Fruit fly (Drosophila melanogaster) whole organism, embryonic: Measurements from ENCODE around the gene Vps2.

ENCODE experiments used
- Asciz ChIP-seq: fragments of 200-800 bp; sonication (Bioruptor generic); optimal IDR thresholded peaks from 2 replicates; lab custom pipeline; 2017; ENCODE audit warnings: missing biosample characterization, mild to moderate bottlenecking, missing genetic modification characterization, missing genetic modification reagents
- Bdp1 ChIP-seq: fragments of 200-800 bp; sonication (Bioruptor generic); optimal IDR thresholded peaks from 3 replicates; lab custom pipeline; 2016; ENCODE audit warnings: missing biosample characterization, missing genetic modification characterization
- Bteb2 ChIP-seq: fragments of 200-800 bp; sonication (Bioruptor generic); optimal IDR thresholded peaks from 2 replicates; lab custom pipeline; 2016; ENCODE audit warnings: missing biosample characterization, missing genetic modification characterization
- CG10209 ChIP-seq: fragments of 200-800 bp; sonication (Bioruptor generic); optimal IDR thresholded peaks from 3 replicates; lab custom pipeline; 2017; ENCODE audit warnings: missing biosample characterization, mild to moderate bottlenecking, missing genetic modification characterization, missing genetic modification reagents
- CG10274 ChIP-seq: fragments of 200-800 bp; sonication (Bioruptor generic); optimal IDR thresholded peaks from 3 replicates; lab custom pipeline; 2017; ENCODE audit warnings: missing biosample characterization, mild to moderate bottlenecking, missing genetic modification characterization
- CG10565 ChIP-seq: fragments of 200-800 bp; sonication (Bioruptor generic); optimal IDR thresholded peaks from 3 replicates; lab custom pipeline; 2016; ENCODE audit warnings: missing biosample characterization, mild to moderate bottlenecking, missing genetic modification characterization
- CG11085 ChIP-seq: fragments of 200-800 bp; sonication (Bioruptor generic); IDR thresholded peaks from 2 replicates; pipeline ENCODE4 v1.3.6; 2022; ENCODE audit warnings: missing biosample characterization, missing genetic modification characterization
- CG12071 ChIP-seq: fragments of 200-800 bp; sonication (Bioruptor generic); optimal IDR thresholded peaks from 3 replicates; lab custom pipeline; 2018; ENCODE audit warnings: missing biosample characterization, mild to moderate bottlenecking, missing genetic modification characterization
- CG14710 ChIP-seq: fragments of 200-800 bp; sonication (Bioruptor generic); optimal IDR thresholded peaks from 3 replicates; lab custom pipeline; 2019; ENCODE audit warnings: missing biosample characterization, mild to moderate bottlenecking, missing genetic modification characterization, moderate library complexity
- CG1529 ChIP-seq: fragments of 200-800 bp; sonication (Bioruptor generic); optimal IDR thresholded peaks from 3 replicates; lab custom pipeline; 2018; ENCODE audit warnings: missing biosample characterization, missing genetic modification characterization
- CG17359 ChIP-seq: fragments of 200-800 bp; sonication (Bioruptor generic); optimal IDR thresholded peaks from 3 replicates; lab custom pipeline; 2018; ENCODE audit warnings: missing biosample characterization, mild to moderate bottlenecking, missing genetic modification characterization, moderate library complexity
- CG1832 ChIP-seq: fragments of 200-800 bp; sonication (Bioruptor generic); optimal IDR thresholded peaks from 2 replicates; lab custom pipeline; 2017; ENCODE audit warnings: missing biosample characterization, mild to moderate bottlenecking, missing genetic modification characterization, inconsistent platforms
- CG2889 ChIP-seq: fragments of 200-800 bp; sonication (Bioruptor generic); IDR thresholded peaks from 3 replicates; pipeline ENCODE4 v1.3.6; 2022; ENCODE audit warnings: missing biosample characterization, missing genetic modification characterization
- CG30431 ChIP-seq: fragments of 200-800 bp; sonication (Bioruptor generic); optimal IDR thresholded peaks from 2 replicates; lab custom pipeline; 2017; ENCODE audit warnings: missing biosample characterization, missing genetic modification characterization
- CG3065 ChIP-seq: fragments of 200-800 bp; sonication (Bioruptor generic); optimal IDR thresholded peaks from 2 replicates; lab custom pipeline; 2016; ENCODE audit warnings: missing biosample characterization, missing genetic modification characterization
- CG4854 ChIP-seq: fragments of 200-800 bp; sonication (Bioruptor generic); optimal IDR thresholded peaks from 2 replicates; lab custom pipeline; 2016; ENCODE audit warnings: missing biosample characterization, missing genetic modification characterization, inconsistent platforms
- CG6175 ChIP-seq: fragments of 200-800 bp; sonication (Bioruptor generic); IDR thresholded peaks from 3 replicates; pipeline ENCODE4 v1.3.6; 2022; ENCODE audit warnings: missing biosample characterization, missing genetic modification characterization
- CG7357 ChIP-seq: fragments of 200-800 bp; sonication (Bioruptor generic); IDR thresholded peaks from 3 replicates; pipeline ENCODE4 v1.3.6; 2022; ENCODE audit warnings: missing biosample characterization, missing genetic modification characterization
- CG8281 ChIP-seq: fragments of 200-800 bp; sonication (Bioruptor generic); optimal IDR thresholded peaks from 2 replicates; lab custom pipeline; 2018; ENCODE audit warnings: missing biosample characterization, mild to moderate bottlenecking, missing genetic modification characterization, moderate library complexity
- CG9609 ChIP-seq: fragments of 200-800 bp; sonication (Bioruptor generic); optimal IDR thresholded peaks from 3 replicates; lab custom pipeline; 2016; ENCODE audit warnings: missing biosample characterization, missing genetic modification characterization
- CkIIα-i1 ChIP-seq: fragments of 200-800 bp; sonication (Bioruptor generic); IDR thresholded peaks from 2 replicates; pipeline ENCODE4 v1.3.6; 2022; ENCODE audit warnings: missing biosample characterization, missing genetic modification characterization
- ERR ChIP-seq: fragments of 200-800 bp; sonication (Bioruptor generic); optimal IDR thresholded peaks from 2 replicates; lab custom pipeline; 2016; ENCODE audit warnings: missing biosample characterization, missing genetic modification characterization
- Elba2 ChIP-seq: fragments of 200-800 bp; sonication (Bioruptor generic); optimal IDR thresholded peaks from 3 replicates; lab custom pipeline; 2016; ENCODE audit warnings: missing biosample characterization, missing genetic modification characterization
- Fer3 ChIP-seq: fragments of 200-800 bp; sonication (Bioruptor generic); optimal IDR thresholded peaks from 2 replicates; lab custom pipeline; 2018; ENCODE audit warnings: missing biosample characterization, mild to moderate bottlenecking, missing genetic modification characterization, moderate library complexity
- HLH3B ChIP-seq: fragments of 200-800 bp; sonication (Bioruptor generic); IDR thresholded peaks from 2 replicates; pipeline ENCODE4 v1.3.6; 2022; ENCODE audit warnings: missing biosample characterization, missing genetic modification characterization
- Hmr ChIP-seq: fragments of 200-800 bp; sonication (Bioruptor generic); optimal IDR thresholded peaks from 3 replicates; lab custom pipeline; 2017; ENCODE audit warnings: mild to moderate bottlenecking, missing biosample characterization, missing genetic modification reagents, missing genetic modification characterization
- Nf-YC ChIP-seq: fragments of 200-800 bp; optimal IDR thresholded peaks from 3 replicates; lab custom pipeline; 2019; ENCODE audit warnings: missing biosample characterization, mild to moderate bottlenecking, missing genetic modification characterization, moderate library complexity
- Side ChIP-seq: fragments of 200-800 bp; sonication (Bioruptor generic); optimal IDR thresholded peaks from 2 replicates; lab custom pipeline; 2016; ENCODE audit warnings: missing biosample characterization, missing genetic modification characterization
- Trl ChIP-seq, 3 experiments: fragments of >200 bp in 2 of 3; fragments of 200-800 bp in 1 of 3; sonication (Bioruptor generic) in 1 of 3; optimal IDR thresholded peaks; 2 replicates in 1 of 3; 3 replicates in 2 of 3; lab custom pipeline; 2016 to 2017; ENCODE audit warnings: missing biosample characterization in 1 of 3, missing genetic modification characterization in 1 of 3
- aop ChIP-seq: fragments of 200-800 bp; sonication (Bioruptor generic); IDR thresholded peaks from 2 replicates; pipeline ENCODE4 v1.3.6; 2022; ENCODE audit warnings: missing biosample characterization, missing genetic modification characterization
- ara ChIP-seq: fragments of 200-800 bp; sonication (Bioruptor generic); IDR thresholded peaks from 2 replicates; pipeline ENCODE4 v1.3.6; 2022; ENCODE audit warnings: missing biosample characterization, missing genetic modification characterization
- bowl ChIP-seq: fragments of 200-800 bp; sonication (Bioruptor generic); IDR thresholded peaks from 2 replicates; pipeline ENCODE4 v1.3.6; 2022; ENCODE audit warnings: missing biosample characterization, missing genetic modification characterization
- chm ChIP-seq: fragments of 200-800 bp; sonication (Bioruptor generic); IDR thresholded peaks from 2 replicates; pipeline ENCODE4 v1.3.6; 2022; ENCODE audit warnings: missing biosample characterization, missing genetic modification characterization
- crc ChIP-seq: fragments of 200-800 bp; sonication (Bioruptor generic); optimal IDR thresholded peaks from 2 replicates; lab custom pipeline; 2016; ENCODE audit warnings: missing biosample characterization, missing genetic modification characterization
- gcm2 ChIP-seq: fragments of 200-800 bp; sonication (Bioruptor generic); optimal IDR thresholded peaks from 2 replicates; lab custom pipeline; 2016; ENCODE audit warnings: missing biosample characterization, missing genetic modification characterization
- gt ChIP-seq: fragments of 200-800 bp; sonication (Bioruptor generic); IDR thresholded peaks from 2 replicates; pipeline ENCODE4 v1.3.6; 2022; ENCODE audit warnings: missing biosample characterization, missing genetic modification characterization
- jing ChIP-seq: fragments of 200-800 bp; sonication (Bioruptor generic); optimal IDR thresholded peaks from 2 replicates; lab custom pipeline; 2018; ENCODE audit warnings: missing biosample characterization, mild to moderate bottlenecking, missing genetic modification characterization
- nerfin-2 ChIP-seq: fragments of 200-800 bp; sonication (Bioruptor generic); IDR thresholded peaks from 2 replicates; pipeline ENCODE4 v1.3.6; 2022; ENCODE audit warnings: missing biosample characterization, missing genetic modification characterization; ENCODE audit not compliant: partially characterized antibody
- onecut ChIP-seq: fragments of 200-800 bp; sonication (Bioruptor generic); IDR thresholded peaks from 2 replicates; pipeline ENCODE4 v1.3.6; 2022; ENCODE audit warnings: missing biosample characterization, missing genetic modification characterization
- pan ChIP-seq, 4 experiments: fragments of >200 bp in 3 of 4; fragments of 200-800 bp in 1 of 4; sonication (Bioruptor generic) in 1 of 4; optimal IDR thresholded peaks in 3 of 4; IDR thresholded peaks in 1 of 4; 2 replicates each; pipeline versions ENCODE4 v1.3.6 to Lab custom; 2017 to 2022; ENCODE audit warnings: missing biosample characterization in 2 of 4, missing genetic modification characterization in 2 of 4, mixed read lengths in 1 of 4
- peb ChIP-seq: fragments of 200-800 bp; sonication (Bioruptor generic); IDR thresholded peaks from 2 replicates; pipeline ENCODE4 v1.3.6; 2022; ENCODE audit warnings: missing biosample characterization, missing genetic modification characterization
- pnt ChIP-seq: fragments of 200-800 bp; sonication (Bioruptor generic); optimal IDR thresholded peaks from 3 replicates; lab custom pipeline; 2016; ENCODE audit warnings: missing biosample characterization, missing genetic modification characterization
- prd ChIP-seq, 3 experiments: fragments of >200 bp in 2 of 3; fragments of 200-800 bp in 1 of 3; sonication (Bioruptor generic) in 1 of 3; optimal IDR thresholded peaks in 2 of 3; IDR thresholded peaks in 1 of 3; 2 replicates in 2 of 3; 3 replicates in 1 of 3; pipeline versions ENCODE4 v1.3.6 to Lab custom; 2017 to 2022; ENCODE audit warnings: missing biosample characterization in 1 of 3, missing genetic modification characterization in 1 of 3
- rib ChIP-seq: fragments of 200-800 bp; sonication (Bioruptor generic); IDR thresholded peaks from 2 replicates; pipeline ENCODE4 v1.3.6; 2022; ENCODE audit warnings: missing biosample characterization, missing genetic modification characterization
- ro ChIP-seq: fragments of 200-800 bp; sonication (Bioruptor generic); IDR thresholded peaks from 2 replicates; pipeline ENCODE4 v1.3.6; 2022; ENCODE audit warnings: missing biosample characterization, missing genetic modification characterization
- sens-2 ChIP-seq: fragments of 200-800 bp; sonication (Bioruptor generic); IDR thresholded peaks from 2 replicates; pipeline ENCODE4 v1.3.6; 2022; ENCODE audit warnings: missing biosample characterization, missing genetic modification characterization
- sqz ChIP-seq: fragments of 200-800 bp; sonication (Bioruptor generic); optimal IDR thresholded peaks from 3 replicates; lab custom pipeline; 2018; ENCODE audit warnings: missing biosample characterization, mild to moderate bottlenecking, missing genetic modification characterization
- tgo ChIP-seq: fragments of 200-800 bp; sonication (Bioruptor generic); IDR thresholded peaks from 3 replicates; pipeline ENCODE4 v1.3.6; 2022; ENCODE audit warnings: missing biosample characterization, missing genetic modification characterization
- twi ChIP-seq: fragments of 200-800 bp; optimal IDR thresholded peaks from 2 replicates; lab custom pipeline; 2019; ENCODE audit warnings: missing biosample characterization, mild to moderate bottlenecking, missing genetic modification characterization, moderate library complexity

Gene Vps2

dm6 chr3R:26059195-26059594, 6.6 kb downstream of the Vps2 start, which contains the start of the genes RpL34a and Trmt61 (continued):
- TF ChIP-seq Trl (optimal IDR thresholded peaks at IDR 0.05; lab: Kevin White, UChicago) (no peak), Trl (GFP tag; optimal IDR thresholded peaks at IDR 0.05; lab: Kevin White, UChicago) (peak; percentile 83), CG2889 (GFP tag; lab: Robert Waterston, UW) (no peak; the same call in 2 of the 3 replicates), jing (GFP tag; lab: Kevin White, UChicago) (peak; percentile 41), Bteb2 (peak; percentile 79), CG9609 (GFP tag; lab: Kevin White, UChicago) (peak; percentile 69), chm (peak; percentile 72), CG1529 (peak; percentile 81), rib (GFP tag; lab: Robert Waterston, UW) (no peak), ara (peak; percentile 57; the same call in 1 of the 2 replicates), Bdp1 (peak; percentile 40), CG6175 (GFP tag; lab: Robert Waterston, UW) (peak; percentile 46; the same call in 1 of the 3 replicates), ro (GFP tag; lab: Robert Waterston, UW) (no peak), bowl (peak; percentile 10; the same call in 1 of the 2 replicates), pan (optimal IDR thresholded peaks at IDR 0.05; lab: Kevin White, UChicago) (no peak), pan (GFP tag; optimal IDR thresholded peaks at IDR 0.05 in 1 of 2, IDR thresholded peaks at IDR 0.05 in 1 of 2) (peak in 1 of 2 experiments; percentile 83), prd (optimal IDR thresholded peaks at IDR 0.05; lab: Kevin White, UChicago) (no peak), prd (GFP tag; IDR thresholded peaks at IDR 0.05; lab: Robert Waterston, UW) (peak; percentile 68), ERR (peak; percentile 27), CG30431 (GFP tag; lab: Kevin White, UChicago) (peak; percentile 41), Hmr (GFP tag; lab: Kevin White, UChicago) (peak; percentile 94), CG10565 (GFP tag; lab: Kevin White, UChicago) (peak; percentile 35), CG11085 (GFP tag; lab: Robert Waterston, UW) (peak; percentile 68), onecut (peak; percentile 70), sqz (GFP tag; lab: Kevin White, UChicago) (peak; percentile 90), CG10209 (GFP tag; lab: Kevin White, UChicago) (peak; percentile 89), pnt (no peak), Elba2 (GFP tag; lab: Kevin White, UChicago) (peak; percentile 25), gt (GFP tag; lab: Robert Waterston, UW) (no peak), CG12071 (peak; percentile 82), CG4854 (GFP tag; lab: Kevin White, UChicago) (peak; percentile 76), CG10274 (GFP tag; lab: Kevin White, UChicago) (peak; percentile 67), CkIIα-i1 (no peak), CG1832 (GFP tag; lab: Kevin White, UChicago) (no peak), Side (peak; percentile 89), HLH3B (GFP tag; lab: Robert Waterston, UW) (peak; percentile 80), CG17359 (tag; lab: Kevin White, UChicago) (peak; percentile 84), nerfin-2 (GFP tag; lab: Robert Waterston, UW) (peak; percentile 67), Fer3 (peak; percentile 86), tgo (peak; percentile 64; the same call in 2 of the 3 replicates), CG7357 (GFP tag; lab: Robert Waterston, UW) (0 out of 3 replicates have a peak, but pooled peaks have one; percentile 24), CG3065 (peak; percentile 78), gcm2 (GFP tag; lab: Kevin White, UChicago) (no peak), peb (GFP tag; lab: Robert Waterston, UW) (no peak; the same call in 1 of the 2 replicates), aop (GFP tag; lab: Robert Waterston, UW) (0 out of 2 replicates have a peak, but pooled peaks have one; percentile 30), crc (GFP tag; lab: Kevin White, UChicago) (peak; percentile 68), CG14710 (peak; percentile 95), CG8281 (tag; lab: Kevin White, UChicago) (peak; percentile 66), Nf-YC (peak; percentile 81), Asciz (GFP tag; lab: Kevin White, UChicago) (peak; percentile 93), twi (tag; lab: Kevin White, UChicago) (no peak), sens-2 (GFP tag; lab: Robert Waterston, UW) (0 out of 2 replicates have a peak, but pooled peaks have one; percentile 25)
